Worm (Caenorhabditis elegans) whole organism, L4 larva: ENCODE data around the gene hrg-3.
A peak's percentile ranks its signal among the peaks of the same experiment; 100 is the strongest.

Experiments
- D1046.2 ChIP-seq: fragments of 200-800 bp; sonication (Bioruptor generic); IDR thresholded peaks from 2 replicates; pipeline ENCODE4 v1.3.6; 2022; ENCODE audit warnings: missing genetic modification characterization, missing compliant biosample characterization
- F10B5.3 ChIP-seq: sonication (generic microtip); optimal IDR thresholded peaks from 2 replicates; lab custom pipeline; 2016; ENCODE audit warnings: mild to moderate bottlenecking, missing genetic modification characterization, missing compliant biosample characterization
- T20F7.1 ChIP-seq: fragments of 200-800 bp; sonication (Bioruptor generic); optimal IDR thresholded peaks from 2 replicates; lab custom pipeline; 2018; ENCODE audit warnings: mild to moderate bottlenecking, missing genetic modification characterization, missing compliant biosample characterization
- T26A8.4 ChIP-seq: fragments of 200-800 bp; sonication (Bioruptor generic); IDR thresholded peaks from 2 replicates; pipeline ENCODE4 v1.3.6; 2022; ENCODE audit warnings: missing genetic modification characterization, missing compliant biosample characterization
- Y75B8A.6 ChIP-seq: fragments of 200-800 bp; sonication (Bioruptor generic); IDR thresholded peaks from 2 replicates; pipeline ENCODE4 v1.3.6; 2022; ENCODE audit warnings: missing genetic modification reagents, missing genetic modification characterization, missing compliant biosample characterization
- ZK337.2 ChIP-seq: fragments of 200-800 bp; sonication (Bioruptor generic); IDR thresholded peaks from 2 replicates; pipeline ENCODE4 v1.3.6; 2022; ENCODE audit warnings: missing genetic modification reagents, missing genetic modification characterization, missing compliant biosample characterization
- aha-1 ChIP-seq: fragments of 150-350 bp; peaks from one replicate; lab custom pipeline; 2014; ENCODE audit warnings: missing biosample characterization, missing genetic modification characterization
- aly-2 ChIP-seq: sonication (generic microtip); optimal IDR thresholded peaks from 2 replicates; lab custom pipeline; 2018; ENCODE audit warnings: missing biosample characterization, missing genetic modification characterization
- ama-1 ChIP-seq: fragments of 150-350 bp; optimal IDR thresholded peaks from 2 replicates; lab custom pipeline; 2014; ENCODE audit warnings: inconsistent platforms, mixed read lengths
- arid-1 ChIP-seq: fragments of 200-800 bp; sonication (Bioruptor generic); conservative IDR thresholded peaks from 2 replicates; pipeline ENCODE4 v1.3.6; 2022; ENCODE audit warnings: missing genetic modification reagents, missing genetic modification characterization, missing compliant biosample characterization
- attf-4 ChIP-seq: sonication (generic microtip); optimal IDR thresholded peaks from 3 replicates; lab custom pipeline; 2017; ENCODE audit warnings: missing biosample characterization, missing genetic modification characterization
- ceh-20 ChIP-seq: fragments of 200-800 bp; sonication (Bioruptor generic); IDR thresholded peaks from 2 replicates; pipeline ENCODE4 v1.3.6; 2022; ENCODE audit warnings: missing genetic modification reagents, missing genetic modification characterization, missing compliant biosample characterization
- ceh-32 ChIP-seq: sonication (generic microtip); optimal IDR thresholded peaks from 2 replicates; lab custom pipeline; 2016; ENCODE audit warnings: mild to moderate bottlenecking, missing genetic modification characterization, missing compliant biosample characterization; ENCODE audit not compliant: poor library complexity
- ceh-62 ChIP-seq: sonication (generic microtip); optimal IDR thresholded peaks from 2 replicates; lab custom pipeline; 2017; ENCODE audit warnings: missing biosample characterization, missing genetic modification characterization
- cey-2 ChIP-seq: sonication (generic microtip); optimal IDR thresholded peaks from 3 replicates; lab custom pipeline; 2017; ENCODE audit warnings: missing genetic modification characterization, mild to moderate bottlenecking, missing compliant biosample characterization, antibody characterized with exemption, borderline replicate concordance; ENCODE audit not compliant: insufficient read depth
- ctbp-1 ChIP-seq: fragments of 200-800 bp; sonication (Bioruptor generic); IDR thresholded peaks from 2 replicates; pipeline ENCODE4 v1.3.6; 2022; ENCODE audit warnings: missing genetic modification reagents, missing genetic modification characterization, missing compliant biosample characterization
- daf-12 ChIP-seq: fragments of 150-350 bp; optimal IDR thresholded peaks from 2 replicates; lab custom pipeline; 2014; ENCODE audit warnings: missing biosample characterization, missing genetic modification reagents, missing genetic modification characterization
- daf-19 ChIP-seq: fragments of 200-800 bp; sonication (Bioruptor generic); conservative IDR thresholded peaks from 2 replicates; pipeline ENCODE4 v1.3.6; 2022; ENCODE audit warnings: missing genetic modification characterization, missing compliant biosample characterization
- dmd-6 ChIP-seq: fragments of 200-800 bp; sonication (Bioruptor generic); IDR thresholded peaks from 2 replicates; pipeline ENCODE4 v1.3.6; 2022; ENCODE audit warnings: missing genetic modification reagents, missing genetic modification characterization, missing compliant biosample characterization
- egl-43 ChIP-seq: fragments of 200-800 bp; sonication (Bioruptor generic); IDR thresholded peaks from 2 replicates; pipeline ENCODE4 v1.3.6; 2022; ENCODE audit warnings: missing genetic modification reagents, missing genetic modification characterization, missing compliant biosample characterization
- fos-1 ChIP-seq: fragments of 150-350 bp; optimal IDR thresholded peaks from 2 replicates; lab custom pipeline; 2014; ENCODE audit warnings: missing biosample characterization, missing genetic modification characterization
- gei-8 ChIP-seq: fragments of 200-800 bp; sonication (Bioruptor generic); optimal IDR thresholded peaks from 2 replicates; lab custom pipeline; 2018; ENCODE audit warnings: mild to moderate bottlenecking, missing genetic modification characterization, missing compliant biosample characterization
- hlh-11 ChIP-seq: fragments of 200-800 bp; sonication (Bioruptor generic); optimal IDR thresholded peaks from 2 replicates; lab custom pipeline; 2018; ENCODE audit warnings: mild to moderate bottlenecking, missing genetic modification characterization, missing compliant biosample characterization
- hlh-30 ChIP-seq: sonication (generic microtip); optimal IDR thresholded peaks from 2 replicates; lab custom pipeline; 2017; ENCODE audit warnings: antibody characterized with exemption, mild to moderate bottlenecking, missing genetic modification characterization, missing compliant biosample characterization; ENCODE audit not compliant: insufficient read depth
- jun-1 ChIP-seq: fragments of 150-350 bp; optimal IDR thresholded peaks from 2 replicates; lab custom pipeline; 2014; ENCODE audit warnings: missing biosample characterization, missing genetic modification reagents, missing genetic modification characterization
- lin-29 ChIP-seq: fragments of 200-800 bp; sonication (Bioruptor generic); IDR thresholded peaks from 2 replicates; pipeline ENCODE4 v1.3.6; 2022; ENCODE audit warnings: missing genetic modification reagents, missing genetic modification characterization, missing compliant biosample characterization
- lsy-2 ChIP-seq, 2 experiments: fragments of 150-350 bp in 1 of 2; sonication (generic microtip) in 1 of 2; optimal IDR thresholded peaks; 2 replicates each; lab custom pipeline; 2014 to 2017; ENCODE audit warnings: missing biosample characterization in 2 of 2, missing genetic modification characterization in 2 of 2
- mdt-29 ChIP-seq: fragments of 200-800 bp; sonication (Bioruptor generic); IDR thresholded peaks from 2 replicates; pipeline ENCODE4 v1.3.6; 2022; ENCODE audit warnings: missing genetic modification reagents, missing genetic modification characterization, missing compliant biosample characterization
- mep-1 ChIP-seq: fragments of 150-350 bp; sonication (generic microtip); optimal IDR thresholded peaks from 3 replicates; lab custom pipeline; 2014; ENCODE audit warnings: missing biosample characterization, missing genetic modification characterization
- mxl-2 ChIP-seq: fragments of 200-800 bp; sonication (Bioruptor generic); conservative IDR thresholded peaks from 2 replicates; pipeline ENCODE4 v1.3.6; 2022; ENCODE audit warnings: missing genetic modification reagents, missing genetic modification characterization, missing compliant biosample characterization
- nhr-10 ChIP-seq: fragments of 150-350 bp; optimal IDR thresholded peaks from 2 replicates; lab custom pipeline; 2014; ENCODE audit warnings: missing biosample characterization, missing genetic modification characterization
- nhr-237 ChIP-seq: sonication (generic microtip); optimal IDR thresholded peaks from 2 replicates; lab custom pipeline; 2017; ENCODE audit warnings: missing biosample characterization, missing genetic modification characterization
- nhr-41 ChIP-seq: fragments of 200-800 bp; sonication (Bioruptor generic); IDR thresholded peaks from 2 replicates; pipeline ENCODE4 v1.3.6; 2022; ENCODE audit warnings: missing genetic modification reagents, missing genetic modification characterization, missing compliant biosample characterization
- nhr-6 ChIP-seq: fragments of 150-350 bp; optimal IDR thresholded peaks from 2 replicates; lab custom pipeline; 2014; ENCODE audit warnings: missing biosample characterization, missing genetic modification characterization
- nhr-77 ChIP-seq: fragments of 150-350 bp; optimal IDR thresholded peaks from 2 replicates; lab custom pipeline; 2014; ENCODE audit warnings: missing biosample characterization, missing genetic modification characterization
- pha-4 ChIP-seq, 2 experiments: fragments of 150-350 bp in 1 of 2; fragments of 200-800 bp in 1 of 2; sonication (Bioruptor generic) in 1 of 2; IDR thresholded peaks in 1 of 2; optimal IDR thresholded peaks in 1 of 2; 2 replicates each; pipeline versions ENCODE4 v1.3.6 to Lab custom; 2014 to 2022; ENCODE audit warnings: missing genetic modification characterization in 2 of 2, missing genetic modification reagents in 2 of 2, missing biosample characterization in 1 of 2, missing compliant biosample characterization in 1 of 2
- php-3 ChIP-seq: fragments of 200-800 bp; sonication (Bioruptor generic); IDR thresholded peaks from 2 replicates; pipeline ENCODE4 v1.3.6; 2022; ENCODE audit warnings: missing genetic modification reagents, missing genetic modification characterization, missing compliant biosample characterization
- pqm-1 ChIP-seq: sonication (generic microtip); optimal IDR thresholded peaks from 2 replicates; lab custom pipeline; 2017; ENCODE audit warnings: missing biosample characterization, missing genetic modification characterization
- rbr-2 ChIP-seq: sonication (generic microtip); optimal IDR thresholded peaks from 2 replicates; lab custom pipeline; 2016; ENCODE audit warnings: missing genotype, missing genetic modification characterization, missing compliant biosample characterization
- sdz-12 ChIP-seq: fragments of 200-800 bp; sonication (Bioruptor generic); optimal IDR thresholded peaks from 2 replicates; lab custom pipeline; 2018; ENCODE audit warnings: mild to moderate bottlenecking, missing genetic modification characterization, missing compliant biosample characterization
- skn-1 ChIP-seq: fragments of 150-350 bp; optimal IDR thresholded peaks from 2 replicates; lab custom pipeline; 2014; ENCODE audit warnings: missing biosample characterization, missing genetic modification characterization
- snpc-1.2 ChIP-seq: fragments of 200-800 bp; sonication (Bioruptor generic); IDR thresholded peaks from 2 replicates; pipeline ENCODE4 v1.3.6; 2022; ENCODE audit warnings: missing genetic modification reagents, missing genetic modification characterization, missing compliant biosample characterization
- snpc-4 ChIP-seq: fragments of 150-350 bp; optimal IDR thresholded peaks from 2 replicates; lab custom pipeline; 2014; ENCODE audit warnings: missing biosample characterization, missing genetic modification characterization
- unc-130 ChIP-seq: sonication (generic microtip); optimal IDR thresholded peaks from 2 replicates; lab custom pipeline; 2016; ENCODE audit warnings: missing genetic modification reagents, missing genetic modification characterization, missing compliant biosample characterization
- unc-39 ChIP-seq: sonication (generic microtip); optimal IDR thresholded peaks from 2 replicates; lab custom pipeline; 2017; ENCODE audit warnings: missing biosample characterization, missing genetic modification characterization
- unc-62 ChIP-seq, 3 experiments: fragments of 150-350 bp in 1 of 3; sonication (generic microtip); optimal IDR thresholded peaks in 2 of 3; peaks in 1 of 3; 1 replicate in 1 of 3; 2 replicates in 2 of 3; lab custom pipeline; 2014 to 2017; ENCODE audit warnings: missing biosample characterization in 3 of 3, missing genetic modification characterization in 3 of 3, missing genetic modification reagents in 3 of 3, missing genotype in 1 of 3
- zag-1 ChIP-seq: fragments of 150-350 bp; optimal IDR thresholded peaks from 2 replicates; lab custom pipeline; 2014; ENCODE audit warnings: missing biosample characterization, missing genetic modification characterization
- zfp-2 ChIP-seq: sonication (generic microtip); optimal IDR thresholded peaks from 2 replicates; lab custom pipeline; 2016; ENCODE audit warnings: mild to moderate bottlenecking, missing genetic modification characterization, missing compliant biosample characterization
- zip-11 ChIP-seq: fragments of 200-800 bp; sonication (Bioruptor generic); IDR thresholded peaks from 2 replicates; pipeline ENCODE4 v1.3.6; 2022; ENCODE audit warnings: missing genetic modification characterization, missing compliant biosample characterization
- ztf-7 ChIP-seq: fragments of 150-350 bp; optimal IDR thresholded peaks from 2 replicates; lab custom pipeline; 2014; ENCODE audit warnings: missing biosample characterization, missing genetic modification characterization

The hrg-3 gene

ce11 chrV:9789657-9790261 is 33.5 kb downstream of the hrg-3 start, which contains the start of gene ztf-7 (continued):
- TF ChIP-seq gei-8 (GFP tag; lab: Kevin White, UChicago) (peak; percentile 88), D1046.2 (peak; percentile 55; the same call in 1 of the 2 replicates), php-3 (GFP tag; lab: Robert Waterston, UW) (peak; percentile 94), skn-1 (tag; lab: Kevin White, UChicago) (peak; percentile 29), zip-11 (GFP tag; lab: Robert Waterston, UW) (no peak), pqm-1 (tag; lab: Kevin White, UChicago) (no peak), mep-1 (peak; percentile 97), ztf-7 (tag; lab: Kevin White, UChicago) (peak; percentile 73), lsy-2 (tag; optimal IDR thresholded peaks at IDR 0.05; lab: Kevin White, UChicago) (peak; percentile 80 to 95), pha-4 (GFP tag; IDR thresholded peaks at IDR 0.05; lab: Robert Waterston, UW) (peak; percentile 84), pha-4 (tag; optimal IDR thresholded peaks at IDR 0.05; lab: Kevin White, UChicago) (peak; percentile 41), zfp-2 (peak; percentile 52), snpc-4 (tag; lab: Kevin White, UChicago) (no peak), zag-1 (no peak), aha-1 (tag; lab: Kevin White, UChicago) (peak; percentile 99), T20F7.1 (peak; percentile 91), jun-1 (tag; lab: Kevin White, UChicago) (peak; percentile 69), sdz-12 (GFP tag; lab: Kevin White, UChicago) (no peak), unc-130 (GFP tag; lab: Kevin White, UChicago) (no peak), ama-1 (peak; percentile 12), nhr-10 (tag; lab: Kevin White, UChicago) (peak; percentile 60), hlh-30 (tag; lab: Kevin White, UChicago) (peak; percentile 100), daf-12 (no peak), nhr-41 (peak; percentile 74), ceh-20 (GFP tag; lab: Robert Waterston, UW) (peak; percentile 96), nhr-237 (tag; lab: Kevin White, UChicago) (no peak), nhr-77 (tag; lab: Kevin White, UChicago) (peak; percentile 97), daf-19 (GFP tag; lab: Robert Waterston, UW) (peak; percentile 85), mxl-2 (GFP tag; lab: Robert Waterston, UW) (peak; percentile 77), unc-39 (tag; lab: Kevin White, UChicago) (no peak), attf-4 (tag; lab: Kevin White, UChicago) (no peak), lin-29 (GFP tag; lab: Robert Waterston, UW) (peak; percentile 85), ceh-32 (tag; lab: Kevin White, UChicago) (peak; percentile 44), F10B5.3 (tag; lab: Kevin White, UChicago) (peak; percentile 79), aly-2 (no peak), mdt-29 (GFP tag; lab: Robert Waterston, UW) (peak; percentile 95), ZK337.2 (GFP tag; lab: Robert Waterston, UW) (no peak; the same call in 1 of the 2 replicates), nhr-6 (tag; lab: Kevin White, UChicago) (peak; percentile 87), hlh-11 (peak; percentile 100), egl-43 (GFP tag; lab: Robert Waterston, UW) (no peak), cey-2 (tag; lab: Kevin White, UChicago) (no peak), dmd-6 (peak; percentile 99), T26A8.4 (GFP tag; lab: Robert Waterston, UW) (peak; percentile 96), fos-1 (tag; lab: Kevin White, UChicago) (no peak), ctbp-1 (GFP tag; lab: Robert Waterston, UW) (peak; percentile 92), ceh-62 (tag; lab: Kevin White, UChicago) (no peak), rbr-2 (tag; lab: Kevin White, UChicago) (peak; percentile 95), unc-62 (GFP tag; optimal IDR thresholded peaks at IDR 0.05 in 1 of 2; lab: Kevin White, UChicago) (no peak), unc-62 (tag; optimal IDR thresholded peaks at IDR 0.05; lab: Kevin White, UChicago) (no peak), arid-1 (GFP tag; lab: Robert Waterston, UW) (peak; percentile 77), Y75B8A.6 (no peak), snpc-1.2 (GFP tag; lab: Robert Waterston, UW) (0 out of 2 replicates have a peak, but pooled peaks have one; percentile 18)
